Worm (Caenorhabditis elegans) whole organism, mixed stage, embryonic: ENCODE measurements around the gene sdn-1.

Experiments used
- M03D4.4 ChIP-seq: sonication (generic microtip); optimal IDR thresholded peaks from 2 replicates; lab custom pipeline; 2017; ENCODE audit warnings: mild to moderate bottlenecking, missing genetic modification characterization, missing compliant biosample characterization
- bed-3 ChIP-seq: fragments of 200-800 bp; sonication (Bioruptor generic); optimal IDR thresholded peaks from 3 replicates; lab custom pipeline; 2018; ENCODE audit warnings: mild to moderate bottlenecking, missing genetic modification characterization, moderate library complexity, missing compliant biosample characterization
- blmp-1 ChIP-seq: fragments of 150-350 bp; optimal IDR thresholded peaks from 2 replicates; lab custom pipeline; 2014; ENCODE audit warnings: missing biosample characterization, missing genetic modification characterization
- ceh-39 ChIP-seq: fragments of 150-350 bp; optimal IDR thresholded peaks from 2 replicates; lab custom pipeline; 2014; ENCODE audit warnings: missing biosample characterization, missing genetic modification characterization
- ceh-43 ChIP-seq: fragments of 200-800 bp; sonication (Bioruptor generic); optimal IDR thresholded peaks from 2 replicates; lab custom pipeline; 2018; ENCODE audit warnings: mild to moderate bottlenecking, missing genetic modification characterization, moderate library complexity, missing compliant biosample characterization
- ceh-83 ChIP-seq: fragments of 200-800 bp; sonication (Bioruptor generic); optimal IDR thresholded peaks from 2 replicates; lab custom pipeline; 2018; ENCODE audit warnings: mild to moderate bottlenecking, missing genetic modification characterization, missing compliant biosample characterization
- ces-1 ChIP-seq: fragments of 150-350 bp; optimal IDR thresholded peaks from 2 replicates; lab custom pipeline; 2014; ENCODE audit warnings: missing biosample characterization, missing genetic modification reagents, missing genetic modification characterization
- cnd-1 ChIP-seq: fragments of 200-800 bp; sonication (Bioruptor generic); optimal IDR thresholded peaks from 2 replicates; lab custom pipeline; 2018; ENCODE audit warnings: mild to moderate bottlenecking, missing genetic modification characterization, missing compliant biosample characterization
- drap-1 ChIP-seq: fragments of 200-800 bp; sonication (Bioruptor generic); optimal IDR thresholded peaks from 3 replicates; lab custom pipeline; 2018; ENCODE audit warnings: mild to moderate bottlenecking, missing genetic modification characterization, missing compliant biosample characterization
- elt-1 ChIP-seq: sonication (generic microtip); optimal IDR thresholded peaks from 2 replicates; lab custom pipeline; 2017; ENCODE audit warnings: missing genetic modification characterization, mild to moderate bottlenecking, missing compliant biosample characterization, antibody characterized with exemption, moderate library complexity, borderline replicate concordance; ENCODE audit not compliant: insufficient read depth
- elt-3 ChIP-seq: fragments of 150-350 bp; optimal IDR thresholded peaks from 2 replicates; lab custom pipeline; 2014; ENCODE audit warnings: missing biosample characterization, missing genetic modification characterization
- flh-1 ChIP-seq: fragments of 200-800 bp; sonication (Bioruptor generic); optimal IDR thresholded peaks from 2 replicates; lab custom pipeline; 2018; ENCODE audit warnings: mild to moderate bottlenecking, missing genetic modification characterization, moderate library complexity, missing compliant biosample characterization
- ham-2 ChIP-seq: fragments of 200-800 bp; sonication (Bioruptor generic); optimal IDR thresholded peaks from 2 replicates; lab custom pipeline; 2018; ENCODE audit warnings: mild to moderate bottlenecking, missing genetic modification characterization, missing compliant biosample characterization
- hlh-1 ChIP-seq: fragments of 150-350 bp; optimal IDR thresholded peaks from 2 replicates; lab custom pipeline; 2014; ENCODE audit warnings: missing biosample characterization, missing genetic modification reagents, missing genetic modification characterization
- lin-13 ChIP-seq: fragments of 150-350 bp; optimal IDR thresholded peaks from 2 replicates; lab custom pipeline; 2014; ENCODE audit warnings: missing biosample characterization, missing genetic modification characterization
- lin-32 ChIP-seq: fragments of 200-800 bp; sonication (Bioruptor generic); optimal IDR thresholded peaks from 2 replicates; lab custom pipeline; 2018; ENCODE audit warnings: mild to moderate bottlenecking, missing genetic modification characterization, missing compliant biosample characterization
- lsy-2 ChIP-seq: fragments of 150-350 bp; optimal IDR thresholded peaks from 2 replicates; lab custom pipeline; 2014; ENCODE audit warnings: missing biosample characterization, missing genetic modification characterization
- mab-5 ChIP-seq: fragments of 150-350 bp; optimal IDR thresholded peaks from 2 replicates; lab custom pipeline; 2014; ENCODE audit warnings: missing biosample characterization, missing genetic modification characterization
- mep-1 ChIP-seq: fragments of 150-350 bp; optimal IDR thresholded peaks from 2 replicates; lab custom pipeline; 2017; ENCODE audit warnings: missing biosample characterization, missing genetic modification reagents, missing genetic modification characterization, inconsistent platforms
- mls-2 ChIP-seq: sonication (generic microtip); optimal IDR thresholded peaks from 2 replicates; lab custom pipeline; 2016; ENCODE audit warnings: mild to moderate bottlenecking, missing genetic modification characterization, moderate library complexity, missing compliant biosample characterization
- nhr-12 ChIP-seq: fragments of 150-350 bp; optimal IDR thresholded peaks from 2 replicates; lab custom pipeline; 2014; ENCODE audit warnings: missing biosample characterization, missing genetic modification characterization
- nhr-2 ChIP-seq: fragments of 150-350 bp; optimal IDR thresholded peaks from 2 replicates; lab custom pipeline; 2014; ENCODE audit warnings: missing biosample characterization, missing genetic modification characterization
- nhr-237 ChIP-seq: fragments of 150-350 bp; optimal IDR thresholded peaks from 2 replicates; lab custom pipeline; 2014; ENCODE audit warnings: missing biosample characterization, missing genetic modification characterization
- nhr-28 ChIP-seq: fragments of 150-350 bp; optimal IDR thresholded peaks from 2 replicates; lab custom pipeline; 2014; ENCODE audit warnings: missing biosample characterization, missing genetic modification characterization
- nhr-76 ChIP-seq: sonication (generic microtip); optimal IDR thresholded peaks from 2 replicates; lab custom pipeline; 2017; ENCODE audit warnings: missing biosample characterization, missing genetic modification characterization
- pha-4 ChIP-seq: fragments of 150-350 bp; optimal IDR thresholded peaks from 2 replicates; lab custom pipeline; 2018; ENCODE audit warnings: missing biosample characterization, missing genetic modification reagents, missing genetic modification characterization
- sem-2 ChIP-seq: fragments of 200-800 bp; sonication (Bioruptor generic); optimal IDR thresholded peaks from 2 replicates; lab custom pipeline; 2018; ENCODE audit warnings: mild to moderate bottlenecking, missing genetic modification characterization, missing compliant biosample characterization
- snpc-4 ChIP-seq: fragments of 150-350 bp; optimal IDR thresholded peaks from 2 replicates; lab custom pipeline; 2014; ENCODE audit warnings: missing biosample characterization, missing genetic modification characterization
- sptf-1 ChIP-seq: sonication (generic microtip); optimal IDR thresholded peaks from 2 replicates; lab custom pipeline; 2017; ENCODE audit warnings: mild to moderate bottlenecking, missing genetic modification characterization, moderate library complexity, missing compliant biosample characterization
- tbx-8 ChIP-seq: fragments of 200-800 bp; sonication (Bioruptor generic); optimal IDR thresholded peaks from 2 replicates; lab custom pipeline; 2018; ENCODE audit warnings: mild to moderate bottlenecking, missing genetic modification characterization, moderate library complexity, missing compliant biosample characterization
- unc-120 ChIP-seq: sonication (generic microtip); optimal IDR thresholded peaks from 2 replicates; lab custom pipeline; 2017; ENCODE audit warnings: missing genetic modification characterization, missing compliant biosample characterization; ENCODE audit not compliant: poor library complexity, severe bottlenecking
- unc-39 ChIP-seq: fragments of 150-350 bp; optimal IDR thresholded peaks from 2 replicates; lab custom pipeline; 2014; ENCODE audit warnings: missing biosample characterization, missing genetic modification characterization
- unc-62 ChIP-seq: fragments of 150-350 bp; optimal IDR thresholded peaks from 2 replicates; lab custom pipeline; 2014; ENCODE audit warnings: missing biosample characterization, missing genetic modification reagents, missing genetic modification characterization
- zip-8 ChIP-seq: fragments of 150-350 bp; optimal IDR thresholded peaks from 2 replicates; lab custom pipeline; 2014; ENCODE audit warnings: missing biosample characterization, missing genetic modification characterization
- ztf-11 ChIP-seq: fragments of 150-350 bp; optimal IDR thresholded peaks from 2 replicates; lab custom pipeline; 2014; ENCODE audit warnings: missing biosample characterization, missing genetic modification characterization

sdn-1 gene

DNA sequence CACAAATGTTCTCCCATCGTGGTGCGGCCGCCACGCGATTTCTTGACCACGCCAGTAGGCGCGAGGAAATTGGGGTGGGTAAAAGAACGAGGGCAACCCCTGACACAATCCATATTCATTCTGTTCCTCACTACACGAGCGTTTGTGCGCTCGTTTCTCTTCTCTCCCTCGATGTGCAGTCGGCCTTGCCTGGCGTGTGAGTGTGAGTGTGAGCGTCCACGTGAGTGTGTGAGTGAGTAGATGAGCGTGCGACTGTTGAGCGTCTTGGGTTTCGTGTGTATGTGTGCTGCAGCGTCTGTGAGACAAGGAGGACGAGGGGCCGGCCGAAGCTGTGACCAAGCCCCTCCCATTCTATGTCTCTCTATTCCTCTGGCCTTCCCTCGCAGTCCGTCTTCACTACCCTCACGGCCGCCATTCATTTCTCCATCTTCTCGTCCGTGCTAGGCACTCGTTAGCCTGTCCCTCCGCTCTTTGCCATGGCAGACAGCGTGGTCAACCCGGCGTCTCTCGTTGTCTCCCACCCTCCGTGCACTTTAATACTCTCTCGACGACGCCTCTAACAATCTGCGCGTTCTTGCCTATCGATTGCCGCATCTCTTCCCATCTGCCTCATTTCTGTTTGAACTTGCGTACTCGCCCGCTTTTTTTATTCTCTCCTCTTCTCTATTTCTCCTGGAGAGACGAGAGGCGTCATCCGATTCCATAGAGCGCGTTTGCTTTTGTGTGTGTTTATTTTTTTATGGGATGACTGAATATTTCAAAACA lies 24.6 kb downstream of the sdn-1 start (continued):
- TF ChIP-seq elt-3 (tag; lab: Kevin White, UChicago) (no peak), nhr-28 (tag; lab: Kevin White, UChicago) (no peak)

DNA sequence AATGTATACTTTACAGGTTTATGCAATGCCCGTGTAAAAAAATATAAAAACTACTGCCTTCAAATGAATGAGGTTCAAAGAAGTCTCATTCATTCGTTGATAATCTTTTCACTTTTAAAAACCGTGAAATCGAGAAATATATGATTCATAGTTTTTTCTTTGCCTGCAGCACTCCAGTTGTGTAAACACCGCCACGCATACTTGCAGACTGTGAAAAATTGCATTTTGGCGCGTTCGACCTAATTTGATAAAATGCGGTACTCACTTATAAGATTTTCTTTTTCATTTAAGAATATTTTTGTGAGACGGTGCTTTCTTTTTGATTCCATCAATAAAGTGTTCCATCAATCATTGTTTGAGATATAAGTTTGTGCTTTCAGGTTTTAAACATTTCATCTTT lies 26.4 kb downstream of the sdn-1 start:
- peak; percentile 83 for TF ChIP-seq ces-1 (GFP tag; lab: Kevin White, UChicago)
- no peak for TF ChIP-seq mep-1 (tag; lab: Kevin White, UChicago)
- TF ChIP-seq mab-5 (tag; lab: Kevin White, UChicago): no peak
- no peak for TF ChIP-seq tbx-8 (GFP tag; lab: Kevin White, UChicago)
- TF ChIP-seq ceh-43 (GFP tag; lab: Kevin White, UChicago): no peak

ce11 chrX:10559203-10559602 lies 33.9 kb downstream of the sdn-1 start, which contains the start of gene F59F5.7:
Gene F59F5.7, plus strand, starts transcription at chrX:10559503.
- no peak for TF ChIP-seq unc-62 (GFP tag; lab: Kevin White, UChicago)
- TF ChIP-seq mls-2 (tag; lab: Kevin White, UChicago): no peak
- no peak for TF ChIP-seq blmp-1 (tag; lab: Kevin White, UChicago)
- TF ChIP-seq nhr-237: no peak
- TF ChIP-seq nhr-28 (tag; lab: Kevin White, UChicago): no peak
- TF ChIP-seq M03D4.4: no peak
- TF ChIP-seq ztf-11 (tag; lab: Kevin White, UChicago): no peak
- TF ChIP-seq nhr-76: no peak
- TF ChIP-seq elt-3 (tag; lab: Kevin White, UChicago): no peak
- no peak for TF ChIP-seq ceh-43 (GFP tag; lab: Kevin White, UChicago)
- TF ChIP-seq zip-8 (tag; lab: Kevin White, UChicago): no peak
- TF ChIP-seq unc-39 (tag; lab: Kevin White, UChicago): no peak

- TF ChIP-seq ztf-11 (tag; lab: Kevin White, UChicago) (no peak), unc-120 (peak; percentile 31), drap-1 (GFP tag; lab: Kevin White, UChicago) (no peak), ceh-43 (GFP tag; lab: Kevin White, UChicago) (no peak), hlh-1 (tag; lab: Kevin White, UChicago) (peak; percentile 42), lin-13 (tag; lab: Kevin White, UChicago) (no peak), unc-62 (GFP tag; lab: Kevin White, UChicago) (no peak), lin-32 (GFP tag; lab: Kevin White, UChicago) (peak; percentile 52), bed-3 (GFP tag; lab: Kevin White, UChicago) (no peak), snpc-4 (tag; lab: Kevin White, UChicago) (no peak), ceh-83 (GFP tag; lab: Kevin White, UChicago) (no peak)
Observed at ce11 chrX:10556764-10557163, 36.4 kb downstream of the sdn-1 start.

DNA sequence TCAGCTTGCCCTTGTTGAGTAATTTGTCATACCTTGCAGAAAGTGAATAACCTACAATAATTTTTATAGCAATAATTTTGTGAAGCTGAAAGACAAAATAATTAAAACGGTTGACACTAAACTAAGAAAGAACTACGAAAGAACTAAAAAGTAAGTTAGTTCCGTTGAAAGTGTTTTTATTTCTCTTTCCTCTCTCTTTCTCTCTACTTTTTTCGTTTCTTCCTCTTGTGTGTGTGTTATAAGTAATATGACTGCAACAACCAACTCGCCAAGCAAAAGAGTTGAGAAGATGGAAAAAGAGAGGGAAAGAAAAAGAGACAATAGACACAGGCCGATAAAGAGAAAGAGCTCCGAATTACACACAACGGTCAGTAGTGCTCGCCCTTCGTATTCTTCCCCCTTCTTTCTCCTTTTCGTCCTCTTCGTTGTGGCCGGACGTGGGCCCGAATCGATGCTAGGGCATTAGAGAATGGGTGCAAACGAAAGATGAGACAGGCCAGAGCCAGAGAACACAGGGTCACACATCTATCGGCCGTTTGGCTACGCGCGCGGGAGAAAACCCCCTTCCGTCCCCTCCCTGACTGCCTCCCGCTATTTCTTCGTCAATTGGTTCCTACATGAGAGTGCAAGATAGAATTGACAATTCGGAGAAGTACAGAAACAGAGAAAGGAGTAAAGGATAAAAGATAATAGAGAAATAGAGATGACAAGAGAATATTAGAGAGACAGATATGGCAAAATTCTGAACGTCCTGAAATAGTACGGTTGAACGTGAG lies 37.8 kb downstream of the sdn-1 start, which contains the start of gene syd-2:
Gene syd-2 (minus strand): TSS at position 51 of the 776 bp plus-strand sequence.
- TF ChIP-seq nhr-76: no peak
- peak; percentile 68 for TF ChIP-seq unc-62 (GFP tag; lab: Kevin White, UChicago)
- TF ChIP-seq nhr-2 (tag; lab: Kevin White, UChicago): peak; percentile 99
- peak; percentile 85 for TF ChIP-seq ham-2 (GFP tag; lab: Kevin White, UChicago)
- TF ChIP-seq blmp-1 (tag; lab: Kevin White, UChicago): no peak
- peak; percentile 81 for TF ChIP-seq cnd-1 (tag; lab: Kevin White, UChicago)
- no peak for TF ChIP-seq zip-8 (tag; lab: Kevin White, UChicago)
- no peak for TF ChIP-seq mab-5 (tag; lab: Kevin White, UChicago)
- no peak for TF ChIP-seq nhr-12 (tag; lab: Kevin White, UChicago)
- no peak for TF ChIP-seq nhr-28 (tag; lab: Kevin White, UChicago)
- TF ChIP-seq elt-3 (tag; lab: Kevin White, UChicago): no peak
- no peak for TF ChIP-seq nhr-237
- TF ChIP-seq elt-1 (tag; lab: Kevin White, UChicago): no peak
- TF ChIP-seq ceh-43 (GFP tag; lab: Kevin White, UChicago): no peak
- TF ChIP-seq unc-120: peak; percentile 93
- peak; percentile 2 for TF ChIP-seq unc-39 (tag; lab: Kevin White, UChicago)
- peak; percentile 46 for TF ChIP-seq pha-4
- peak; percentile 15 for TF ChIP-seq lsy-2 (tag; lab: Kevin White, UChicago)
- TF ChIP-seq lin-13 (tag; lab: Kevin White, UChicago): peak; percentile 28
- TF ChIP-seq snpc-4 (tag; lab: Kevin White, UChicago): no peak
- peak; percentile 79 for TF ChIP-seq mep-1 (tag; lab: Kevin White, UChicago)
- TF ChIP-seq tbx-8 (GFP tag; lab: Kevin White, UChicago): peak; percentile 9
- TF ChIP-seq drap-1 (GFP tag; lab: Kevin White, UChicago): peak; percentile 82
- peak; percentile 37 for TF ChIP-seq ceh-39 (tag; lab: Kevin White, UChicago)
- peak; percentile 89 for TF ChIP-seq mls-2 (tag; lab: Kevin White, UChicago)
- no peak for TF ChIP-seq bed-3 (GFP tag; lab: Kevin White, UChicago)
- TF ChIP-seq M03D4.4: peak; percentile 62
- TF ChIP-seq ztf-11 (tag; lab: Kevin White, UChicago): peak; percentile 64
- TF ChIP-seq sem-2 (GFP tag; lab: Kevin White, UChicago): peak; percentile 39
- no peak for TF ChIP-seq flh-1 (GFP tag; lab: Kevin White, UChicago)
- TF ChIP-seq sptf-1 (tag; lab: Kevin White, UChicago): peak; percentile 83
- TF ChIP-seq hlh-1 (tag; lab: Kevin White, UChicago): peak; percentile 54
- peak; percentile 56 for TF ChIP-seq ces-1 (GFP tag; lab: Kevin White, UChicago)
